Worm (Caenorhabditis elegans): Measurements from ENCODE around the gene T19D2.3.

The T19D2.3 gene

DNA sequence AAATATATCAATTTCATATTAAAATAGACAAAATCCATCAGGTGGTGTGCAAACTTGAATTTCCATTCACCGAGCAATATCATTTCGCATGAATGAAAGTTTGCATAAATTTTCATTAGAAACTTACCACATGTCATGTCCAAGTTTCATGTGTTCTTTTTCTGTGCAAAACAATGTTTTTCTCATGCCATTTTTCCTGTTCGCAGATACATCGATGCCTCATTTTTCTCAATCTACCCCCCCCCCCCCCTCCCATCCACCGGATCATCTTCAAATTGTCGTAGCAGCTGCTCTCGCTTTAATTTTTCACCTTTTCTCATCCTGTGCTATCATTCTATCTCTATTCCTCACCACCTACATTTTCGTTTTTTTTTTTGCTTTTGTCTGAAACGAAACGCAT, at the start of gene T19D2.3:
Gene T19D2.3 (plus strand): TSS at position 301 of the 400 bp plus-strand sequence.
- TF ChIP-seq hnd-1 (tag; optimal IDR thresholded peaks at IDR 0.05) (no peak), pes-1 (GFP tag; IDR thresholded peaks at IDR 0.05) (no peak), tbx-11 (GFP tag; IDR thresholded peaks at IDR 0.05) (no peak), ceh-13 (GFP tag; optimal IDR thresholded peaks at IDR 0.05) (no peak)

DNA sequence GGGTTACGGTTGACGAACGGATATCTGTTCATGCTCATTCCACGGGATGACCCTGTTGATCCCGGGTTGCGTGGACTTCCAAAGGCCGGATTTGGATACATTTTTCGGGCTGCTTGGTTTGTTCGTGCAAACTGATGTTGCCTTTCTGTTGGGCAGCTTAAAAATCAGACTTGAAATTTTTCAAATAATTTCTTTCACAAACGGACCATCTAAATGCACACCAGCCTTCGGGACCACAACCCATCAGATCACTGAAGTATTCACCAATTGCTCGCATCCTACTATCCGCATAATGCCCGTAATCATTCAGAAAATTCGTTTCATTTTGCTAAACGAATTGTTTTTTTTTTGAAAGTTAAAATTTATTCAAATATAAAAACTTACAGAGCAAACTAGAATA, 43.5 kb upstream of the T19D2.3 start, which contains the start of gene F47F2.3:
Gene F47F2.3 (minus strand): TSS at position 101 of the 400 bp plus-strand sequence.
- TF ChIP-seq aly-1 (tag; optimal IDR thresholded peaks at IDR 0.05) (no peak), F13C5.2 (tag; optimal IDR thresholded peaks at IDR 0.05) (no peak), scrt-1 (GFP tag; IDR thresholded peaks at IDR 0.05) (no peak), ceh-13 (GFP tag; optimal IDR thresholded peaks at IDR 0.05) (no peak), pes-1 (GFP tag; IDR thresholded peaks at IDR 0.05) (no peak), hmbx-1 (tag; optimal IDR thresholded peaks at IDR 0.05) (no peak), sea-1 (GFP tag; conservative IDR thresholded peaks at IDR 0.05) (no peak), flt-1 (GFP tag; IDR thresholded peaks at IDR 0.05) (no peak), B0310.2 (tag; optimal IDR thresholded peaks at IDR 0.05) (no peak), ets-7 (tag; optimal IDR thresholded peaks at IDR 0.05) (no peak), tra-4 (tag; optimal IDR thresholded peaks at IDR 0.05) (no peak), hmg-4 (GFP tag; optimal IDR thresholded peaks at IDR 0.05) (no peak), tbx-37 (GFP tag; conservative IDR thresholded peaks at IDR 0.05) (no peak), tbx-11 (GFP tag; IDR thresholded peaks at IDR 0.05) (no peak), ceh-36 (tag; optimal IDR thresholded peaks at IDR 0.05) (no peak), hnd-1 (tag; optimal IDR thresholded peaks at IDR 0.05) (no peak), ama-1 (optimal IDR thresholded peaks at IDR 0.05) (no peak)

DNA sequence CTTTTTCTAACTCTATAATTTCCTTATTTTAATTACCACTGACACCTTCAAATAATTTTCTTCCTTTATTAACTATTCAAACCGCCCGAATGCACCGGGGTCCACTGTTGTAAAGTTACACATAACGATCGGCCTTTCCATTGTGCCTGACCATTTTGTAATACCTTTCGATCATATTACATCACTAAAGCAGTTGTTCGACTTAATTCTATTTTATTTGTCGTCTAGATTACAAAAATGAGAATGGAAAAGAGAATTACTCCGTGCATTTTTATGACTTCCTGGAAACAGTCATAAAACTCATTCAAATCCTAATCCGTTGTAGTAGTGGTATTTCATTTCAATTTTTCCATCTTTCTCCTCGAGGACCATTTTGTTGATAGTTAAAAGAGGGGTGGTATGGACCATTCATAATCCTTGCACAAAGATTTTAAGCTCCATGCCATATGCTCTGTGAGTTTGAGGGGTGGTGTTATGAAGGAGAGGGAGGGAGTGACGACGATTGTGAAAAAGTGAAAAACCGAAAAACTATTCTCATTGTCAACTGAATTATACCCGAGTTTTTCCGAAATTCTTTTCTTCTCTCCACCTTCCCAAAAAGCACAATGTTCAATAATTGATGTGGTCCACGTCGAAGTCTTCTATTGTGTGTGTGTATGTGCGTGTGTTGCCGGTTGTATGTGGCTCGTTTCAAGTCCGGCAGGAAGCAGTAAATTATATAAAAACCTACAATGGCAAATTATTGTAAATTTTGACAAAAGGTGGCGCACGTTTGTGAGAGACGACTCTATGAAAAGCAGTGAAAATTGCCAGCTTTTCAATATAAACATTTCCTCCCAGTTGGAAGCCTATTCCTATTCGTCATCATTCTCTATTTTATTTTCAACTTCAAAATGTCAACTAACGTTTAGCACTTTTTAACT, 40.5 kb upstream of the T19D2.3 start:
- TF ChIP-seq ceh-13 (GFP tag; optimal IDR thresholded peaks at IDR 0.05) (no peak), hnd-1 (tag; optimal IDR thresholded peaks at IDR 0.05) (no peak), tbx-11 (GFP tag; IDR thresholded peaks at IDR 0.05) (no peak), hmg-4 (GFP tag; optimal IDR thresholded peaks at IDR 0.05) (no peak), ceh-36 (tag; optimal IDR thresholded peaks at IDR 0.05) (no peak), ets-7 (tag; optimal IDR thresholded peaks at IDR 0.05) (no peak), scrt-1 (GFP tag; IDR thresholded peaks at IDR 0.05) (no peak), flt-1 (GFP tag; IDR thresholded peaks at IDR 0.05) (no peak), tbx-37 (GFP tag; conservative IDR thresholded peaks at IDR 0.05) (no peak), aly-1 (tag; optimal IDR thresholded peaks at IDR 0.05) (no peak), tra-4 (tag; optimal IDR thresholded peaks at IDR 0.05) (no peak), pes-1 (GFP tag; IDR thresholded peaks at IDR 0.05) (no peak), B0310.2 (tag; optimal IDR thresholded peaks at IDR 0.05) (no peak), hmbx-1 (tag; optimal IDR thresholded peaks at IDR 0.05) (no peak), F13C5.2 (tag; optimal IDR thresholded peaks at IDR 0.05) (no peak), sea-1 (GFP tag; conservative IDR thresholded peaks at IDR 0.05) (no peak), ama-1 (optimal IDR thresholded peaks at IDR 0.05) (no peak)

- TF ChIP-seq hmbx-1 (tag; optimal IDR thresholded peaks at IDR 0.05) (no peak), aly-1 (tag; optimal IDR thresholded peaks at IDR 0.05) (no peak), ceh-36 (tag; optimal IDR thresholded peaks at IDR 0.05) (no peak), hnd-1 (tag; optimal IDR thresholded peaks at IDR 0.05) (no peak), tbx-37 (GFP tag; conservative IDR thresholded peaks at IDR 0.05) (no peak), F13C5.2 (tag; optimal IDR thresholded peaks at IDR 0.05) (no peak), sea-1 (GFP tag; conservative IDR thresholded peaks at IDR 0.05) (no peak), hmg-4 (GFP tag; optimal IDR thresholded peaks at IDR 0.05) (no peak), ets-7 (tag; optimal IDR thresholded peaks at IDR 0.05) (no peak), scrt-1 (GFP tag; IDR thresholded peaks at IDR 0.05) (no peak), tra-4 (tag; optimal IDR thresholded peaks at IDR 0.05) (no peak), flt-1 (GFP tag; IDR thresholded peaks at IDR 0.05) (no peak), ama-1 (optimal IDR thresholded peaks at IDR 0.05) (no peak), B0310.2 (tag; optimal IDR thresholded peaks at IDR 0.05) (no peak), tbx-11 (GFP tag; IDR thresholded peaks at IDR 0.05) (no peak)
These were observed 38.3 kb upstream of the T19D2.3 start for ce11 chrX:3900715-3901114.

DNA sequence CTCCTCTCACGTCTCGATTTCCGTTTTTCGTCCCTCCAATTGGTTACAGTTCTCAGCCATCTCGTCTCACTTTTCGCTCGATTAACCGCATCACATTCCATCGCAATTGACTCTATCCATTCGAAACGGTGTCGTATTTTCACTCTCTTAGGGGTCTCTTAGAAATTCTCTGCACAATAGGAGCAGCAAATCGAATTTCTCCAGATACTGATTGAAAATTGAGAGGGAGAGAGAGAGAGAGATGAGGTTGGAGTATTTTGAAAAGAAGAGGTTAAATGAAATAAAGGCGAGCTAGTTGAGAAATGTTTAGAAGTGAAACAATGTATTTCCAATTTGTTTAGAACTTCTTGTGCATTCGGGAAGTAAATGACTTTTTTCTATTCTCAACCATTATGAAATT, 37.7 kb upstream of the T19D2.3 start:
- TF ChIP-seq ceh-13 (GFP tag; optimal IDR thresholded peaks at IDR 0.05) (no peak), hnd-1 (tag; optimal IDR thresholded peaks at IDR 0.05) (no peak), ama-1 (optimal IDR thresholded peaks at IDR 0.05) (no peak), hmg-4 (GFP tag; optimal IDR thresholded peaks at IDR 0.05) (no peak), scrt-1 (GFP tag; IDR thresholded peaks at IDR 0.05) (no peak), F13C5.2 (tag; optimal IDR thresholded peaks at IDR 0.05) (no peak), tra-4 (tag; optimal IDR thresholded peaks at IDR 0.05) (no peak), ets-7 (tag; optimal IDR thresholded peaks at IDR 0.05) (no peak), tbx-37 (GFP tag; conservative IDR thresholded peaks at IDR 0.05) (no peak), aly-1 (tag; optimal IDR thresholded peaks at IDR 0.05) (no peak), sea-1 (GFP tag; conservative IDR thresholded peaks at IDR 0.05) (no peak), hmbx-1 (tag; optimal IDR thresholded peaks at IDR 0.05) (no peak), tbx-11 (GFP tag; IDR thresholded peaks at IDR 0.05) (no peak), flt-1 (GFP tag; IDR thresholded peaks at IDR 0.05) (no peak), ceh-36 (tag; optimal IDR thresholded peaks at IDR 0.05) (no peak), B0310.2 (tag; optimal IDR thresholded peaks at IDR 0.05) (no peak), pes-1 (GFP tag; IDR thresholded peaks at IDR 0.05) (no peak)

DNA sequence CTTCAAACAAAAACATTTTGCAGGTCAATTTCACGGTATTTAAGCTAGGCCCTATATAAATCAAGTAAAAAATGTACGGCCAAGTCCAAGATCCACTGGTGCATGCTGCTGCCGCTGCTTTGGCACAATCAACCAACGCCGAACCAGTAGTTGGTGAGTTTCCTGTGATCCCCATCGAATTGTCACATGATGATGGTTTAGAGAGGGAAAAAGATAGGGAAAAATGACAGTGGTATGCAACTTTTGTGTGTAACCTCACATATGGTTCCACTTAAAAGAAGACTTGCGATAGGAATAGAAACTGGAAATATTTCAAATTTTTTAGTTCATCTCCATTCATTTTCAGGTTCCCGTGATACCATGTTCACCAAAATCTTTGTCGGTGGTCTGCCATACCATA, 34.5 kb upstream of the T19D2.3 start, which contains the start of gene sup-12:
Gene sup-12 (plus strand): TSS at position 17 of the 400 bp plus-strand sequence.
- no peak for TF ChIP-seq ets-7 (tag; optimal IDR thresholded peaks at IDR 0.05)
- no peak for TF ChIP-seq flt-1 (GFP tag; IDR thresholded peaks at IDR 0.05)
- no peak for TF ChIP-seq F13C5.2 (tag; optimal IDR thresholded peaks at IDR 0.05)
- TF ChIP-seq B0310.2 (tag; optimal IDR thresholded peaks at IDR 0.05), result no peak
- no peak for TF ChIP-seq aly-1 (tag; optimal IDR thresholded peaks at IDR 0.05)
- no peak for TF ChIP-seq hmbx-1 (tag; optimal IDR thresholded peaks at IDR 0.05)
- no peak for TF ChIP-seq scrt-1 (GFP tag; IDR thresholded peaks at IDR 0.05)
- no peak for TF ChIP-seq ceh-36 (tag; optimal IDR thresholded peaks at IDR 0.05)

DNA sequence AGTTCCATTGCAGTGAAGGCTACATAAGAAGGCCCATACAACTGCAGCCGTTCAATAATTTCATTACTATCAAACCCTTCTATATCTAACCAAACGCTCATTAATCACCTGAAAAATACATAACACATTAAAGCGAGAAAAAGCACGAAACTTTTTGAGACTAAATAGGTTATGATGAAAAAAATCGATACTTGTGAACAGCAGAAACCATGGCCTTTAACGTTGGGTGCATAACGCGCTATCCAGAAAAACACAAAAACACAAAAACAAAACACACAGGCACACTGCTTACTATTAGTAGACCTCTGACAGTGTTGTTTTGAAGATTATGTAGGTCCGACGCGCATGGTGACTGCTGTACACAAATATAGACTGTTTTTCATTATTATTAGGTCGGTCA, 27.8 kb upstream of the T19D2.3 start, which contains the start of gene T22B2.5:
Gene T22B2.5 (minus strand): TSS at position 101 of the 400 bp plus-strand sequence.
- TF ChIP-seq tra-4 (tag; optimal IDR thresholded peaks at IDR 0.05) (no peak), tbx-11 (GFP tag; IDR thresholded peaks at IDR 0.05) (no peak), aly-1 (tag; optimal IDR thresholded peaks at IDR 0.05) (no peak), hmg-4 (GFP tag; optimal IDR thresholded peaks at IDR 0.05) (no peak), tbx-37 (GFP tag; conservative IDR thresholded peaks at IDR 0.05) (no peak), ceh-13 (GFP tag; optimal IDR thresholded peaks at IDR 0.05) (no peak), flt-1 (GFP tag; IDR thresholded peaks at IDR 0.05) (no peak), ceh-36 (tag; optimal IDR thresholded peaks at IDR 0.05) (no peak), ets-7 (tag; optimal IDR thresholded peaks at IDR 0.05) (no peak), scrt-1 (GFP tag; IDR thresholded peaks at IDR 0.05) (no peak), hmbx-1 (tag; optimal IDR thresholded peaks at IDR 0.05) (no peak), sea-1 (GFP tag; conservative IDR thresholded peaks at IDR 0.05) (no peak), B0310.2 (tag; optimal IDR thresholded peaks at IDR 0.05) (no peak), pes-1 (GFP tag; IDR thresholded peaks at IDR 0.05) (no peak), hnd-1 (tag; optimal IDR thresholded peaks at IDR 0.05) (no peak), ama-1 (optimal IDR thresholded peaks at IDR 0.05) (no peak)

Data from whole organism, early embryonic.